Fruit fly (Drosophila melanogaster) whole organism, wandering third instar larva: Measurements from ENCODE around the gene mthl15.

Experiments
- Abd-B ChIP-seq: fragments of >200 bp; optimal IDR thresholded peaks from 2 replicates; lab custom pipeline; 2017; ENCODE audit warnings: missing biosample characterization, missing genetic modification characterization
- CrebA ChIP-seq: fragments of 200-800 bp; sonication (Bioruptor generic); optimal IDR thresholded peaks from 2 replicates; lab custom pipeline; 2016; ENCODE audit warnings: missing biosample characterization, mild to moderate bottlenecking, missing genetic modification characterization, borderline replicate concordance
- GATAd ChIP-seq: sonication (Bioruptor generic); optimal IDR thresholded peaks from 2 replicates; lab custom pipeline; 2016; ENCODE audit warnings: missing biosample characterization, missing genetic modification characterization
- Hr78 ChIP-seq: fragments of >200 bp; optimal IDR thresholded peaks from 2 replicates; lab custom pipeline; 2017; ENCODE audit warnings: missing biosample characterization, missing genetic modification characterization
- Jra ChIP-seq: sonication (Bioruptor generic); optimal IDR thresholded peaks from 2 replicates; lab custom pipeline; 2016; ENCODE audit warnings: missing biosample characterization, missing genetic modification characterization
- OdsH ChIP-seq: fragments of 200-800 bp; sonication (Bioruptor generic); optimal IDR thresholded peaks from 2 replicates; lab custom pipeline; 2016; ENCODE audit warnings: missing biosample characterization, mild to moderate bottlenecking, missing genetic modification characterization
- br ChIP-seq: fragments of 200-800 bp; sonication (Bioruptor generic); optimal IDR thresholded peaks from 2 replicates; lab custom pipeline; 2016; ENCODE audit warnings: missing biosample characterization, missing genetic modification characterization
- fru ChIP-seq: fragments of 200-800 bp; sonication (Bioruptor generic); optimal IDR thresholded peaks from 3 replicates; lab custom pipeline; 2016; ENCODE audit warnings: missing biosample characterization, mild to moderate bottlenecking, missing genetic modification characterization
- h ChIP-seq: fragments of 200-800 bp; sonication (Bioruptor generic); optimal IDR thresholded peaks from 3 replicates; lab custom pipeline; 2016; ENCODE audit warnings: missing biosample characterization, mild to moderate bottlenecking, missing genetic modification characterization
- lola ChIP-seq: fragments of >200 bp; optimal IDR thresholded peaks from 2 replicates; lab custom pipeline; 2017; ENCODE audit warnings: missing biosample characterization, missing genetic modification characterization
- psq ChIP-seq: fragments of 200-800 bp; sonication (Bioruptor generic); optimal IDR thresholded peaks from 3 replicates; lab custom pipeline; 2017; ENCODE audit warnings: missing biosample characterization, mild to moderate bottlenecking, missing genetic modification characterization, moderate library complexity
- sage ChIP-seq: fragments of 200-800 bp; sonication (Bioruptor generic); optimal IDR thresholded peaks from 2 replicates; lab custom pipeline; 2016; ENCODE audit warnings: missing biosample characterization, mild to moderate bottlenecking, missing genetic modification characterization
- woc ChIP-seq: sonication (Bioruptor generic); optimal IDR thresholded peaks from 2 replicates; lab custom pipeline; 2016; ENCODE audit warnings: missing biosample characterization, mild to moderate bottlenecking, missing genetic modification characterization

DNA sequence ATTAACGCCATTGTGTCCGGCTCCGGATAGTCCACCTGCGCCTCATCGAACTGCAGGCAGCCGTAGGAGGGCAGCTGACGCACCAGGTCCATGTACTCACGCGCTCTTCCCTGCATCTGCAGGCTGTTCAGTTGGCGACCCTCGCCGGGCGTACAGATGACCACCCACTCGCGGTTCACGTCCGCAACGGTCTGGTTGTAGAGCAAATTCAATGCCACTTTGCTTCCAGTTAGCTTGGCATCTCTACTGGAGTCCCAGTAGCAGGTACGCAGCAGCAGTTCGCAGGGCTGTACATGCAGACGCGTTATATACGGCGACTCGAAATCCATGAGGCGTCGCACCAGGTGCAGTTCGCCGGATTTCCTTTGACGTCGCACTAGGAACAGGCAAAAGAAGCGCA lies 32.2 kb downstream of the mthl15 start:
- TF ChIP-seq psq (GFP tag; lab: Kevin White, UChicago) (no peak), br (no peak), lola (GFP tag; lab: Kevin White, UChicago) (no peak), OdsH (GFP tag; lab: Kevin White, UChicago) (no peak), sage (GFP tag; lab: Kevin White, UChicago) (no peak), Hr78 (GFP tag; lab: Kevin White, UChicago) (no peak), fru (GFP tag; lab: Kevin White, UChicago) (no peak), GATAd (GFP tag; lab: Kevin White, UChicago) (no peak), CrebA (no peak), Jra (GFP tag; lab: Kevin White, UChicago) (no peak), Abd-B (GFP tag; lab: Kevin White, UChicago) (no peak), woc (GFP tag; lab: Kevin White, UChicago) (no peak), h (no peak)
